Worm (Caenorhabditis elegans): ENCODE results near the gene apd-3.
"Not testable (repeated sequence)": the region's sequence is repeated elsewhere in the genome, so short reads cannot be mapped to it uniquely, and the experiment has no call there.

apd-3 gene

DNA sequence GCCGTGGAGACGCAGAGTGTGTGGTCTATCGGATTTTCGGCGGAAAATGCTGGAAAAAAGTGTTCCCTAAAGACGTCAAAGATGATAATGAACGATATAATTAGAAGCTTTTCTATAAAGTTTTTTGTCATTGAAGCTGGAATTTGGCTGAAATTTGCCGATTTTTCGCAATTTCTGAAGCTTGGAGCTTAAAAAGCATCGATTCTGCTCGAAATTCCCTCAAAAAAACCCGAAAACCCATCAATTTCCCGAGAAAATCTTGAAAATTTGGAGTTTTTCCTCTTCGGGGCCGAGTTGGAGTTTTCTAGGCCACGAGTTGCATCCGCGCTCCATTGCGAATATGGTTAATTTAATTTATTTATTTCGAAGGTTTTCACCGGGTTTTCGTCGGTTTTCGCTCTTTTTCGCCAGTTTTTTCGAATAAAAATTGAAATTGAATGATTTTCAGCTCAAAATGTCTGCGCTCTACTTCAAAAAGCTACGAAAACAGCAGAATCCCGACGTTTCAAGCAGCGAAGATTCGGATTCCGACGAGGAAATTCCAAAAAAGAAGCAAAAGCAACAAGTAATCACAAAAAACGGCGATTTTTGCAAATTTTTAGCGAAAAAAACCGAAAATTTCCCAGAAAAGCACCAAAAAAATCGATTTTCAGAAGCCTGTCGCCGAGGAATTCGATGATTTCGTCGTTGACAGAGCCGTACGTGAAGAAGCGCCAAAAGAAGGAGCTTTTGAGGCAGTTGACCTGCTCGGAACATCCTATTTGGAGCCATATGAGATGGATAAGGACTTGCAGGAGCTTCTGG is 43.5 kb downstream of the apd-3 start, which contains the start of the genes col-71 and Y49F6B.2:
TSS of gene col-71 (minus strand) at position 51 of the 804 bp plus-strand sequence.
TSS of gene Y49F6B.2 (plus strand) at position 449 of the 804 bp plus-strand sequence.
- TF ChIP-seq unc-62 (GFP tag; optimal IDR thresholded peaks at IDR 0.05): no peak

DNA sequence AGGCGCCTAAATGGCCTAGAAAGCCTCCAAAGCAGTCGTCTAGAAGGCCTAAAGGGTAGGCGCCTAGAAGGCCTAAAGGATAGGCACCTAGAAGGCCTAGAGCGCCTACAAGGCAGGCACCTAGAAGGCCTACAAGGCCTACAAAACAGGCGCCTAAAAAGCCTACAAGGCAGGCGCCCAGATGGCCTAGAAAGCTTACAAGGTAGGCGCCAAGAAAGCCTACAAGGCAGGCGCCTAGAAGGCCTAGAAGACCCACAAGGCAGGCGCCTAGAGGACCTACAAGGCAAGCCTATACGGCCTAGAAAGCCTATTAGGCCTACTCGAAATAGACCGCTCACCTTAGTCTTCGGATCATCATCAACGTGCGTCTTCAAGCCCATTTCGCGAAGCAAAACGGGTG is 44.2 kb downstream of the apd-3 start:
- no peak for TF ChIP-seq unc-62 (GFP tag; optimal IDR thresholded peaks at IDR 0.05)

DNA sequence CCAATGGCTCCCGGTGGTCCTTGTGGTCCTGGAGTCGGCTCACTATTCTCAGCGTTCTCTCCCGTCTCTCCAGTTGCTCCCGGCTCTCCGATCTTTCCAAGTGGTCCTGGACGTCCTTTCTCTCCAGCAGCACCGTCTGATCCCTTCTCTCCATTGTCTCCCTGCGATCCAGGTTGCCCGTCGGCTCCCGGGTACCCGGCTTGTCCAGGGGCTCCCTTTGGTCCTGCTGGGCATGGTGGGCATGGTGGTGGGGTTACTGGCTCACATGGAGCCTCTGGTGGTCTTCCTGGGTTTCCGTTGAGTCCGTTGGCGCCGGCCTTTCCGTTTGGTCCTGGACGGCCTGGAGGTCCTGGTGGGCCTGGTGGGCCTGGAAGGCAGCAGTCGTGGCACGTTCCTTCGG is 45.9 kb downstream of the apd-3 start:
- no peak for TF ChIP-seq unc-62 (GFP tag; optimal IDR thresholded peaks at IDR 0.05)

DNA sequence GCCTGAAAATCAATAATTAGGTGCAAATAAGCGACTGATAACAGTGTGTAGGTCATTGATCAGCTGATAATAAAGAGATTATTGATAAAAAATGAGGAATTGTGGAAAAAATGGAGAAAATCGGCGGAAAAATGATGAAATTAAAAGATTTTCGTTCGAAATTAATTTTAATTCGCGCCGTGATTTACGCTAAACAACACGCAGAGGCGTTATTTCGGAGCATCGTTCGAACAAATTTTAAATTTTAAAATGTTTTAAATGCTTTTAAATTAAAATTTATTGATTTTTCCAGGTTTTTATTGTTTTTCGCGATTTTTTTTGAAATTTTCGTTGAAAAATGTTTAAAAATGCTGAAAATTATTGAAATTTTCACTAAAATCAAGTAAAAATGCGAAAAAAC is 46.8 kb downstream of the apd-3 start, which contains the start of gene Y49F6B.9:
TSS of gene Y49F6B.9 (minus strand) at position 2 of the 400 bp plus-strand sequence.
- TF ChIP-seq unc-62 (GFP tag; optimal IDR thresholded peaks at IDR 0.05): no peak

DNA sequence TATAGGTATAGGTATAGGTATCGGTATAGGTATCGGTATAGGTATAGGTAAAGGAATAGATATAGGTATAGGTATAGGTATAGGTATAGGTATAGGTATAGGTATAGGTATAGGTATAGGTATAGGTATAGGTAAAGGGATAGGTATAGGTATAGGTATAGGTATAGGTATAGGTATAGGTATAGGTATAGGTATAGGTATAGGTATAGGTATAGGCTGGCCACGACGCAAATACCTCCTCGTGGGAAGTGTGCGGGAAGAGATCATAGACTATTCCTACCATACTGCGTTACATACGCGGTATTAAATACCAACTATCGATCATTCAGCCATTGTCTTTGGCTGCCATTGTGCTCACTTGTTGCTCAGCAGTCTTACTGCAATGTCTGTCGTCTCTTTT is 55.4 kb downstream of the apd-3 start, which contains the start of gene fbxb-112:
TSS of gene fbxb-112 (plus strand) at position 301 of the 400 bp plus-strand sequence.
- not testable (repeated sequence) for TF ChIP-seq unc-62 (GFP tag; optimal IDR thresholded peaks at IDR 0.05)
